Worm (Caenorhabditis elegans) whole organism, L4/young adult: Measurements from ENCODE around the gene unc-49.

ENCODE experiments used
- W03F9.2 ChIP-seq: fragments of 150-350 bp; optimal IDR thresholded peaks from 2 replicates; lab custom pipeline; 2014; ENCODE audit warnings: missing biosample characterization, missing genetic modification characterization
- dao-5 ChIP-seq: sonication (generic microtip); optimal IDR thresholded peaks from 2 replicates; lab custom pipeline; 2016; ENCODE audit warnings: missing genotype, missing genetic modification characterization, moderate library complexity, missing compliant biosample characterization
- him-1 ChIP-seq: sonication (generic microtip); optimal IDR thresholded peaks from 2 replicates; lab custom pipeline; 2016; ENCODE audit warnings: missing genotype, missing genetic modification reagents, missing genetic modification characterization, missing compliant biosample characterization

DNA sequence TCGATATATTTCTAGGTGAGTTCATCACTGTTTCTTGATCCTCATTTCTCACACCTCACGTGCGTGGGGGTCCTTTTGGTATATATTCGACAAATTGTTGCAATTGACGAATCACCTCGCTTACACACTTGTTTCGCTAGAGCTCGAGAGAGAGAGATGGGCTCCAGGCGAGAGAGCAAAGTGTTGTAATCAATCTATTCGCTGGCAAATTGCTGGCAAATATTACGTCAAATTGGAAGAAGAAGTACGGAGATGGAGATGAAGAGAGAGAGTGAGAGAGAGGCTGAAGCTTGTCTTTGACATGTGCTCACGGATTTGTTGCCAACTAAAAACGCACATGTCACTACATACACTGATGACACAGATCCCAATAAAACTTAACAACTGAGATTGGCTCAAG, 5.4 kb downstream of the unc-49 start:
- TF ChIP-seq dao-5 (tag; lab: Kevin White, UChicago) (no peak), him-1 (tag; lab: Kevin White, UChicago) (no peak), W03F9.2 (tag; lab: Kevin White, UChicago) (no peak)
